Fruit fly (Drosophila melanogaster): ENCODE results near the gene CG43391.

DNA sequence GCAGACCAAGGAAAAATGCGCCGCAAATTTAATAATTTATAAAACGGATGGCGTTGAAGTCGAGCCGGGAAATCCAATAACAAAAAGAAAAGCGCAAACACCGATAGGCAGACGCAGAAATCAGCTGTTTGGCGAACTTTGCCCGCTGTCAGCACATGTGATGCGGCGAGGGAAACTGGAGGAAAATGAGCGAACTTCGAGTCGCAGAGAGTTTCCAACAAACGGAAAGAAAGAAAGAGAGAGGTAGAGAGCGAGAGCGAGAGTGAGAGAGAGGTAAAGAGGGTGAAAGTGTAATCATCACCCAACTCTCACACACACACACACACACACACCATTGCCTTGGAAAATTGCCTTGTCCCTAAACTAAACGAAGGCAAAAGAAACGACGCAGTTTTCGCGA lies 23.6 kb downstream of the CG43391 start:
- TF ChIP-seq CG7045 (GFP tag; optimal IDR thresholded peaks at IDR 0.05) (no peak), pad (GFP tag; optimal IDR thresholded peaks at IDR 0.05) (no peak), CG33017 (tag; optimal IDR thresholded peaks at IDR 0.05) (no peak), bab1 (GFP tag; optimal IDR thresholded peaks at IDR 0.05) (no peak), Mnt (GFP tag; optimal IDR thresholded peaks at IDR 0.05) (no peak), tj (GFP tag; optimal IDR thresholded peaks at IDR 0.05) (no peak), CG11617 (GFP tag; optimal IDR thresholded peaks at IDR 0.05) (no peak), cic (GFP tag; optimal IDR thresholded peaks at IDR 0.05) (no peak), CG5204 (GFP tag; optimal IDR thresholded peaks at IDR 0.05) (no peak)

Measured in whole organism, adult.